Worm (Caenorhabditis elegans) whole organism, L4/young adult: ENCODE data around the gene gtf-2H3.

ENCODE experiments used
- dao-5 ChIP-seq: sonication (generic microtip); optimal IDR thresholded peaks from 2 replicates; lab custom pipeline; 2016; ENCODE audit warnings: missing genotype, missing genetic modification characterization, moderate library complexity, missing compliant biosample characterization
- him-1 ChIP-seq: sonication (generic microtip); optimal IDR thresholded peaks from 2 replicates; lab custom pipeline; 2016; ENCODE audit warnings: missing genotype, missing genetic modification reagents, missing genetic modification characterization, missing compliant biosample characterization

DNA sequence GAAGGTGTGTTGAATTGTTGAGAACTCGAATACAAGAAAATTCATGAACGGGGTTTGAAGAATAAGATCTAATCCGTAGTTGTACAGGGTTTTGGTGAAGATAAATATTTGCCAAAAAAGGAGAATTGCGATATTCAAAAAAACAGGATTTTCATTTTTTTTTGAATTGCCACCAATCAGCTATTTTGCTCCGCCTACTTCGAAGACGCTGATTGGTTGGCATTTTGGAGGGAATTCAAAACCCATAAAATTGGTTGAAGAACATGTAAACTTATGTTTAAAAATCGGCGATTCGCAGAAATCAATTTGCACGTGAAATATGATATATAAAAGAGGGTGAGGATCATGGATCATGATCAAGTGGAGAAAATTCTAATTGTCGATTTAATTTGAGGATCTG is 43.9 kb downstream of the gtf-2H3 start:
- TF ChIP-seq dao-5 (tag; lab: Kevin White, UChicago) (no peak), him-1 (tag; lab: Kevin White, UChicago) (no peak)
